Worm (Caenorhabditis elegans) whole organism, L2 larva: ENCODE results near the gene M153.3.

Source experiments
- C34F6.9 ChIP-seq: fragments of 150-350 bp; optimal IDR thresholded peaks from 2 replicates; lab custom pipeline; 2014; ENCODE audit warnings: missing biosample characterization, missing genetic modification characterization
- F13H6.1 ChIP-seq: sonication (generic microtip); optimal IDR thresholded peaks from 2 replicates; lab custom pipeline; 2016; ENCODE audit warnings: missing genetic modification characterization, missing compliant biosample characterization
- R02D3.7 ChIP-seq: fragments of 150-350 bp; optimal IDR thresholded peaks from 2 replicates; lab custom pipeline; 2014; ENCODE audit warnings: missing biosample characterization, missing genetic modification characterization
- Y55F3AM.14 ChIP-seq: fragments of 200-800 bp; sonication (Bioruptor generic); optimal IDR thresholded peaks from 2 replicates; lab custom pipeline; 2018; ENCODE audit warnings: mild to moderate bottlenecking, missing genetic modification characterization, missing compliant biosample characterization
- ZK546.5 ChIP-seq: sonication (generic microtip); optimal IDR thresholded peaks from 2 replicates; lab custom pipeline; 2017; ENCODE audit warnings: missing biosample characterization, missing genetic modification characterization
- alr-1 ChIP-seq: fragments of 150-350 bp; optimal IDR thresholded peaks from 2 replicates; lab custom pipeline; 2014; ENCODE audit warnings: missing biosample characterization, missing genetic modification characterization
- aly-2 ChIP-seq: fragments of 150-350 bp; optimal IDR thresholded peaks from 2 replicates; lab custom pipeline; 2014; ENCODE audit warnings: missing biosample characterization, missing genetic modification characterization
- ama-1 ChIP-seq: fragments of 150-350 bp; optimal IDR thresholded peaks from 2 replicates; lab custom pipeline; 2018; ENCODE audit warnings: inconsistent platforms
- blmp-1 ChIP-seq: sonication (generic microtip); optimal IDR thresholded peaks from 2 replicates; lab custom pipeline; 2017; ENCODE audit warnings: missing genetic modification characterization, mild to moderate bottlenecking, missing compliant biosample characterization, antibody characterized with exemption, moderate library complexity; ENCODE audit not compliant: insufficient read depth
- ceh-16 ChIP-seq: fragments of 150-350 bp; optimal IDR thresholded peaks from 2 replicates; lab custom pipeline; 2014; ENCODE audit warnings: missing biosample characterization, missing genetic modification characterization
- ceh-82 ChIP-seq: fragments of 150-350 bp; optimal IDR thresholded peaks from 2 replicates; lab custom pipeline; 2014; ENCODE audit warnings: missing biosample characterization, missing genetic modification characterization
- crh-2 ChIP-seq: sonication (generic microtip); optimal IDR thresholded peaks from 2 replicates; lab custom pipeline; 2017; ENCODE audit warnings: missing biosample characterization, missing genetic modification characterization
- dmd-4 ChIP-seq: sonication (generic microtip); optimal IDR thresholded peaks from 2 replicates; lab custom pipeline; 2017; ENCODE audit warnings: missing biosample characterization, missing genetic modification characterization
- egl-27 ChIP-seq: sonication (generic microtip); optimal IDR thresholded peaks from 3 replicates; lab custom pipeline; 2017; ENCODE audit warnings: missing biosample characterization, missing genetic modification reagents, missing genetic modification characterization
- elt-1 ChIP-seq: fragments of 150-350 bp; optimal IDR thresholded peaks from 2 replicates; lab custom pipeline; 2014; ENCODE audit warnings: missing biosample characterization, missing genetic modification characterization
- elt-3 ChIP-seq: sonication (generic microtip); optimal IDR thresholded peaks from 2 replicates; lab custom pipeline; 2017; ENCODE audit warnings: missing biosample characterization, missing genetic modification characterization
- fos-1 ChIP-seq: fragments of 150-350 bp; optimal IDR thresholded peaks from 2 replicates; lab custom pipeline; 2014; ENCODE audit warnings: missing biosample characterization, missing genetic modification characterization
- gmeb-1 ChIP-seq: fragments of 150-350 bp; optimal IDR thresholded peaks from 2 replicates; lab custom pipeline; 2014; ENCODE audit warnings: missing biosample characterization, missing genetic modification characterization
- lin-11 ChIP-seq: fragments of 150-350 bp; sonication (generic microtip); optimal IDR thresholded peaks from 2 replicates; lab custom pipeline; 2014; ENCODE audit warnings: missing biosample characterization, missing genetic modification characterization, inconsistent platforms, mixed read lengths
- lin-13 ChIP-seq: fragments of 150-350 bp; optimal IDR thresholded peaks from 2 replicates; lab custom pipeline; 2014; ENCODE audit warnings: missing biosample characterization, missing genetic modification reagents, missing genetic modification characterization
- lin-39 ChIP-seq: fragments of 150-350 bp; optimal IDR thresholded peaks from 2 replicates; lab custom pipeline; 2014; ENCODE audit warnings: missing biosample characterization, missing genetic modification reagents, missing genetic modification characterization
- lsy-2 ChIP-seq, 2 experiments: fragments of 150-350 bp in 1 of 2; sonication (generic microtip) in 1 of 2; optimal IDR thresholded peaks; 2 replicates each; lab custom pipeline; 2014 to 2017; ENCODE audit warnings: missing biosample characterization in 2 of 2, missing genetic modification characterization in 2 of 2
- mab-5 ChIP-seq: fragments of 150-350 bp; optimal IDR thresholded peaks from 2 replicates; lab custom pipeline; 2014; ENCODE audit warnings: missing biosample characterization, missing genetic modification characterization
- mbf-1 ChIP-seq: sonication (generic microtip); optimal IDR thresholded peaks from 2 replicates; lab custom pipeline; 2017; ENCODE audit warnings: missing biosample characterization, missing genetic modification characterization
- mdl-1 ChIP-seq, 2 experiments: fragments of 150-350 bp in 1 of 2; sonication (generic microtip) in 1 of 2; optimal IDR thresholded peaks; 2 replicates each; lab custom pipeline; 2017; ENCODE audit warnings: missing biosample characterization in 2 of 2, missing genetic modification characterization in 2 of 2
- nhr-10 ChIP-seq: sonication (generic microtip); optimal IDR thresholded peaks from 2 replicates; lab custom pipeline; 2017; ENCODE audit warnings: missing biosample characterization, missing genetic modification characterization
- nhr-11 ChIP-seq: fragments of 150-350 bp; optimal IDR thresholded peaks from 2 replicates; lab custom pipeline; 2014; ENCODE audit warnings: missing biosample characterization, missing genetic modification characterization
- nhr-12 ChIP-seq: fragments of 150-350 bp; optimal IDR thresholded peaks from 2 replicates; lab custom pipeline; 2014; ENCODE audit warnings: missing biosample characterization, missing genetic modification characterization
- nhr-129 ChIP-seq: fragments of 150-350 bp; optimal IDR thresholded peaks from 2 replicates; lab custom pipeline; 2014; ENCODE audit warnings: missing biosample characterization, missing genetic modification characterization
- nhr-21 ChIP-seq: fragments of 150-350 bp; optimal IDR thresholded peaks from 2 replicates; lab custom pipeline; 2014; ENCODE audit warnings: missing biosample characterization, missing genetic modification characterization
- nhr-23 ChIP-seq: fragments of 150-350 bp; optimal IDR thresholded peaks from 2 replicates; lab custom pipeline; 2014; ENCODE audit warnings: missing biosample characterization, missing genetic modification reagents, missing genetic modification characterization
- nhr-237 ChIP-seq: fragments of 150-350 bp; optimal IDR thresholded peaks from 2 replicates; lab custom pipeline; 2014; ENCODE audit warnings: missing biosample characterization, missing genetic modification characterization
- nhr-25 ChIP-seq: fragments of 150-350 bp; sonication (generic microtip); optimal IDR thresholded peaks from 3 replicates; lab custom pipeline; 2014; ENCODE audit warnings: missing biosample characterization, missing genetic modification characterization
- nhr-6 ChIP-seq: fragments of 150-350 bp; optimal IDR thresholded peaks from 2 replicates; lab custom pipeline; 2014; ENCODE audit warnings: missing biosample characterization, missing genetic modification characterization
- nhr-77 ChIP-seq: fragments of 150-350 bp; optimal IDR thresholded peaks from 2 replicates; lab custom pipeline; 2014; ENCODE audit warnings: missing biosample characterization, missing genetic modification characterization
- peb-1 ChIP-seq: fragments of 150-350 bp; optimal IDR thresholded peaks from 2 replicates; lab custom pipeline; 2014; ENCODE audit warnings: missing biosample characterization, missing genetic modification characterization
- sem-4 ChIP-seq: fragments of 150-350 bp; optimal IDR thresholded peaks from 2 replicates; lab custom pipeline; 2014; ENCODE audit warnings: missing biosample characterization, missing genetic modification reagents, missing genetic modification characterization
- skn-1 ChIP-seq: sonication (generic microtip); optimal IDR thresholded peaks from 2 replicates; lab custom pipeline; 2017; ENCODE audit warnings: missing biosample characterization, missing genetic modification characterization
- sma-3 ChIP-seq: sonication (generic microtip); optimal IDR thresholded peaks from 2 replicates; lab custom pipeline; 2016; ENCODE audit warnings: missing genetic modification reagents, missing genetic modification characterization, missing compliant biosample characterization
- sma-9 ChIP-seq, 2 experiments: fragments of 150-350 bp in 1 of 2; sonication (generic microtip) in 1 of 2; optimal IDR thresholded peaks; 2 replicates each; lab custom pipeline; 2014 to 2016; ENCODE audit warnings: missing genetic modification characterization in 2 of 2, mild to moderate bottlenecking in 1 of 2, missing biosample characterization in 1 of 2, missing compliant biosample characterization in 1 of 2, missing genetic modification reagents in 1 of 2, moderate library complexity in 1 of 2
- snpc-4 ChIP-seq: fragments of 150-350 bp; optimal IDR thresholded peaks from 2 replicates; lab custom pipeline; 2014; ENCODE audit warnings: missing biosample characterization, missing genetic modification characterization
- unc-39 ChIP-seq: fragments of 150-350 bp; optimal IDR thresholded peaks from 2 replicates; lab custom pipeline; 2014; ENCODE audit warnings: missing biosample characterization, missing genetic modification characterization
- unc-55 ChIP-seq: fragments of 150-350 bp; sonication (generic microtip); optimal IDR thresholded peaks from 3 replicates; lab custom pipeline; 2014; ENCODE audit warnings: missing biosample characterization, missing genetic modification reagents, missing genetic modification characterization
- unc-62 ChIP-seq: fragments of 150-350 bp; optimal IDR thresholded peaks from 2 replicates; lab custom pipeline; 2014; ENCODE audit warnings: missing biosample characterization, missing genetic modification reagents, missing genetic modification characterization
- zag-1 ChIP-seq: fragments of 150-350 bp; optimal IDR thresholded peaks from 2 replicates; lab custom pipeline; 2014; ENCODE audit warnings: missing biosample characterization, missing genetic modification characterization
- ztf-1 ChIP-seq: fragments of 200-800 bp; sonication (Bioruptor generic); conservative IDR thresholded peaks from 2 replicates; pipeline ENCODE4 v1.3.6; 2022; ENCODE audit warnings: missing genetic modification characterization, missing compliant biosample characterization
- ztf-11 ChIP-seq: sonication (generic microtip); optimal IDR thresholded peaks from 2 replicates; lab custom pipeline; 2017; ENCODE audit warnings: missing biosample characterization, missing genetic modification characterization
- ztf-4 ChIP-seq: fragments of 150-350 bp; optimal IDR thresholded peaks from 2 replicates; lab custom pipeline; 2014; ENCODE audit warnings: missing biosample characterization, missing genetic modification characterization

The M153.3 gene

ce11 chrX:12184393-12184792, 41.7 kb downstream of the M153.3 start:
- no peak for TF ChIP-seq nhr-11
- peak; percentile 26 for TF ChIP-seq sma-9 (GFP tag; optimal IDR thresholded peaks at IDR 0.05; lab: Kevin White, UChicago)
- no peak for TF ChIP-seq sma-9 (tag; optimal IDR thresholded peaks at IDR 0.05; lab: Kevin White, UChicago)
- TF ChIP-seq zag-1: no peak
- no peak for TF ChIP-seq nhr-10 (tag; lab: Kevin White, UChicago)
- TF ChIP-seq peb-1 (tag; lab: Kevin White, UChicago): no peak
- no peak for TF ChIP-seq nhr-21 (tag; lab: Kevin White, UChicago)
- no peak for TF ChIP-seq nhr-12
- no peak for TF ChIP-seq unc-39
- TF ChIP-seq blmp-1 (tag; lab: Kevin White, UChicago): no peak
- no peak for TF ChIP-seq ama-1 (lab: Kevin White, UChicago)
- no peak for TF ChIP-seq nhr-237 (tag; lab: Kevin White, UChicago)
- TF ChIP-seq Y55F3AM.14 (GFP tag; lab: Kevin White, UChicago): no peak
- peak; percentile 36 for TF ChIP-seq crh-2 (tag; lab: Kevin White, UChicago)
- TF ChIP-seq lin-11 (tag; lab: Kevin White, UChicago): no peak
- no peak for TF ChIP-seq ztf-1 (GFP tag; lab: Robert Waterston, UW)
- TF ChIP-seq lin-13 (GFP tag; lab: Kevin White, UChicago): no peak
- no peak for TF ChIP-seq fos-1 (tag; lab: Kevin White, UChicago)
- TF ChIP-seq nhr-25: no peak
- TF ChIP-seq unc-55 (GFP tag; lab: Kevin White, UChicago): peak; percentile 58
- no peak for TF ChIP-seq lin-39 (tag; lab: Kevin White, UChicago)
- no peak for TF ChIP-seq gmeb-1 (tag; lab: Kevin White, UChicago)
- no peak for TF ChIP-seq ceh-16 (tag; lab: Kevin White, UChicago)
- peak; percentile 60 for TF ChIP-seq sem-4 (tag; lab: Kevin White, UChicago)
- no peak for TF ChIP-seq elt-3
- no peak for TF ChIP-seq ztf-11
- no peak for TF ChIP-seq ZK546.5 (tag; lab: Kevin White, UChicago)
- no peak for TF ChIP-seq R02D3.7 (tag; lab: Kevin White, UChicago)
- peak; percentile 1 for TF ChIP-seq nhr-129 (tag; lab: Kevin White, UChicago)
- peak; percentile 31 for TF ChIP-seq C34F6.9 (tag; lab: Kevin White, UChicago)
- TF ChIP-seq nhr-77 (tag; lab: Kevin White, UChicago): no peak
- no peak for TF ChIP-seq dmd-4 (tag; lab: Kevin White, UChicago)
- TF ChIP-seq sma-3: no peak
- no peak for TF ChIP-seq unc-62 (GFP tag; lab: Kevin White, UChicago)
- no peak for TF ChIP-seq nhr-6
- TF ChIP-seq mab-5 (tag; lab: Kevin White, UChicago): no peak
- no peak for TF ChIP-seq ztf-4 (tag; lab: Kevin White, UChicago)
- TF ChIP-seq mdl-1 (tag; optimal IDR thresholded peaks at IDR 0.05; lab: Kevin White, UChicago): no peak
- no peak for TF ChIP-seq alr-1 (tag; lab: Kevin White, UChicago)
- no peak for TF ChIP-seq nhr-23
- TF ChIP-seq egl-27 (tag; lab: Kevin White, UChicago): peak; percentile 19
- peak in 1 of 2 experiments; percentile 42 for TF ChIP-seq lsy-2 (tag; optimal IDR thresholded peaks at IDR 0.05; lab: Kevin White, UChicago)
- no peak for TF ChIP-seq snpc-4 (tag; lab: Kevin White, UChicago)
- TF ChIP-seq ceh-82 (tag; lab: Kevin White, UChicago): no peak
- no peak for TF ChIP-seq skn-1
- TF ChIP-seq F13H6.1 (tag; lab: Kevin White, UChicago): no peak
- TF ChIP-seq mbf-1 (tag; lab: Kevin White, UChicago): no peak
- TF ChIP-seq aly-2 (tag; lab: Kevin White, UChicago): no peak
- TF ChIP-seq elt-1 (tag; lab: Kevin White, UChicago): no peak
